Fruit fly (Drosophila melanogaster) whole organism, prepupa: ENCODE data around the gene ppk8.

Source experiments
- Blimp-1 ChIP-seq: fragments of 200-800 bp; sonication (Bioruptor generic); optimal IDR thresholded peaks from 3 replicates; lab custom pipeline; 2017; ENCODE audit warnings: missing biosample characterization, missing genetic modification characterization, mild to moderate bottlenecking, moderate library complexity, missing genetic modification reagents
- CG10631 ChIP-seq: fragments of 200-800 bp; sonication (Bioruptor generic); optimal IDR thresholded peaks from 2 replicates; lab custom pipeline; 2016; ENCODE audit warnings: missing biosample characterization, missing genetic modification characterization
- CG10669 ChIP-seq: fragments of 200-800 bp; sonication (Bioruptor generic); optimal IDR thresholded peaks from 3 replicates; lab custom pipeline; 2018; ENCODE audit warnings: missing biosample characterization, mild to moderate bottlenecking, missing genetic modification characterization, moderate library complexity
- CG11294 ChIP-seq: fragments of 200-800 bp; sonication (Bioruptor generic); IDR thresholded peaks from 2 replicates; pipeline ENCODE4 v1.3.6; 2022; ENCODE audit warnings: missing biosample characterization, missing genetic modification characterization
- CG11762 ChIP-seq: fragments of 200-800 bp; sonication (Bioruptor generic); optimal IDR thresholded peaks from 3 replicates; lab custom pipeline; 2016; ENCODE audit warnings: missing biosample characterization, missing genetic modification characterization; ENCODE audit not compliant: insufficient read depth
- CG15336 ChIP-seq: fragments of 200-800 bp; sonication (Bioruptor generic); IDR thresholded peaks from 2 replicates; pipeline ENCODE4 v1.3.6; 2022; ENCODE audit warnings: missing biosample characterization, missing genetic modification characterization
- CG1621 ChIP-seq: fragments of 200-800 bp; sonication (Bioruptor generic); optimal IDR thresholded peaks from 3 replicates; lab custom pipeline; 2018; ENCODE audit warnings: missing biosample characterization, mild to moderate bottlenecking, missing genetic modification characterization
- CG16779 ChIP-seq: fragments of 200-800 bp; sonication (Bioruptor generic); optimal IDR thresholded peaks from 3 replicates; lab custom pipeline; 2017; ENCODE audit warnings: missing biosample characterization, mild to moderate bottlenecking, missing genetic modification characterization
- CG3032 ChIP-seq: fragments of 200-800 bp; optimal IDR thresholded peaks from 2 replicates; lab custom pipeline; 2019; ENCODE audit warnings: missing biosample characterization, mild to moderate bottlenecking, missing genetic modification characterization, moderate library complexity
- CG31627 ChIP-seq: fragments of 200-800 bp; sonication (Bioruptor generic); optimal IDR thresholded peaks from 3 replicates; lab custom pipeline; 2016; ENCODE audit warnings: missing biosample characterization, missing genetic modification characterization
- CG32006 ChIP-seq: fragments of 200-800 bp; sonication (Bioruptor generic); optimal IDR thresholded peaks from 3 replicates; lab custom pipeline; 2017; ENCODE audit warnings: missing biosample characterization, mild to moderate bottlenecking, missing genetic modification characterization
- CG34406 ChIP-seq: fragments of 200-800 bp; sonication (Bioruptor generic); optimal IDR thresholded peaks from 3 replicates; lab custom pipeline; 2016; ENCODE audit warnings: missing biosample characterization, missing genetic modification characterization
- CG3919 ChIP-seq: fragments of 200-800 bp; sonication (Bioruptor generic); optimal IDR thresholded peaks from 3 replicates; lab custom pipeline; 2016; ENCODE audit warnings: missing biosample characterization, missing genetic modification characterization
- CG4318 ChIP-seq: fragments of 200-800 bp; sonication (Bioruptor generic); optimal IDR thresholded peaks from 3 replicates; lab custom pipeline; 2017; ENCODE audit warnings: missing biosample characterization, mild to moderate bottlenecking, missing genetic modification characterization
- CG6163 ChIP-seq: fragments of 200-800 bp; sonication (Bioruptor generic); IDR thresholded peaks from 3 replicates; pipeline ENCODE4 v1.3.6; 2022; ENCODE audit warnings: missing biosample characterization, missing genetic modification characterization
- CG6276 ChIP-seq: fragments of 200-800 bp; sonication (Bioruptor generic); optimal IDR thresholded peaks from 2 replicates; lab custom pipeline; 2017; ENCODE audit warnings: missing biosample characterization, mild to moderate bottlenecking, missing genetic modification characterization
- CG6792 ChIP-seq: fragments of 200-800 bp; sonication (Bioruptor generic); optimal IDR thresholded peaks from 3 replicates; lab custom pipeline; 2016; ENCODE audit warnings: missing biosample characterization, missing genetic modification characterization
- CG6808 ChIP-seq: fragments of 200-800 bp; sonication (Bioruptor generic); optimal IDR thresholded peaks from 3 replicates; lab custom pipeline; 2017; ENCODE audit warnings: missing biosample characterization, missing genetic modification characterization, mild to moderate bottlenecking, moderate library complexity, missing genetic modification reagents
- CG6854 ChIP-seq: fragments of 200-800 bp; sonication (Bioruptor generic); optimal IDR thresholded peaks from 2 replicates; lab custom pipeline; 2017; ENCODE audit warnings: missing biosample characterization, mild to moderate bottlenecking, missing genetic modification characterization
- CG7368 ChIP-seq: fragments of 200-800 bp; sonication (Bioruptor generic); optimal IDR thresholded peaks from 3 replicates; lab custom pipeline; 2016; ENCODE audit warnings: missing biosample characterization, missing genetic modification characterization
- CG8119 ChIP-seq: fragments of 200-800 bp; sonication (Bioruptor generic); IDR thresholded peaks from 3 replicates; pipeline ENCODE4 v1.3.6; 2022; ENCODE audit warnings: missing biosample characterization, missing genetic modification characterization
- CG8319 ChIP-seq: fragments of 200-800 bp; sonication (Bioruptor generic); optimal IDR thresholded peaks from 3 replicates; lab custom pipeline; 2016; ENCODE audit warnings: missing biosample characterization, missing genetic modification characterization
- CG8632 ChIP-seq: fragments of 200-800 bp; sonication (Bioruptor generic); optimal IDR thresholded peaks from 3 replicates; lab custom pipeline; 2016; ENCODE audit warnings: missing biosample characterization, missing genetic modification characterization
- Eip75B ChIP-seq: fragments of 200-800 bp; sonication (Bioruptor generic); optimal IDR thresholded peaks from 3 replicates; lab custom pipeline; 2016; ENCODE audit warnings: missing biosample characterization, missing genetic modification characterization
- Eip78C ChIP-seq: fragments of 200-800 bp; sonication (Bioruptor generic); peaks from one replicate; lab custom pipeline; 2016; ENCODE audit warnings: missing biosample characterization, missing genetic modification characterization
- Eip93F ChIP-seq: fragments of 200-800 bp; sonication (Bioruptor generic); optimal IDR thresholded peaks from 2 replicates; lab custom pipeline; 2016; ENCODE audit warnings: missing biosample characterization, mild to moderate bottlenecking, missing genetic modification characterization
- Ets21C ChIP-seq: fragments of 200-800 bp; sonication (Bioruptor generic); optimal IDR thresholded peaks from 3 replicates; lab custom pipeline; 2016; ENCODE audit warnings: missing biosample characterization, missing genetic modification characterization
- Ets96B ChIP-seq: fragments of 200-800 bp; optimal IDR thresholded peaks from 2 replicates; lab custom pipeline; 2019; ENCODE audit warnings: missing biosample characterization, mild to moderate bottlenecking, missing genetic modification characterization, moderate library complexity
- Gug ChIP-seq: fragments of 200-800 bp; sonication (Bioruptor generic); IDR thresholded peaks from 2 replicates; pipeline ENCODE4 v1.3.6; 2022; ENCODE audit warnings: missing biosample characterization, missing genetic modification characterization
- Hr38 ChIP-seq: sonication (Bioruptor generic); optimal IDR thresholded peaks from 2 replicates; lab custom pipeline; 2016; ENCODE audit warnings: missing biosample characterization, missing genetic modification characterization
- Hr39 ChIP-seq: fragments of 200-800 bp; sonication (Bioruptor generic); optimal IDR thresholded peaks from 2 replicates; lab custom pipeline; 2016; ENCODE audit warnings: missing biosample characterization, missing genetic modification characterization
- Hr4 ChIP-seq: fragments of 200-800 bp; sonication (Bioruptor generic); optimal IDR thresholded peaks from 3 replicates; lab custom pipeline; 2016; ENCODE audit warnings: missing biosample characterization, missing genetic modification characterization
- Lpt ChIP-seq: fragments of 200-800 bp; sonication (Bioruptor generic); optimal IDR thresholded peaks from 3 replicates; lab custom pipeline; 2016; ENCODE audit warnings: missing biosample characterization, missing genetic modification characterization
- Met ChIP-seq: fragments of 200-800 bp; sonication (Bioruptor generic); optimal IDR thresholded peaks from 3 replicates; lab custom pipeline; 2016; ENCODE audit warnings: missing biosample characterization, missing genetic modification characterization
- OdsH ChIP-seq: fragments of 200-800 bp; sonication (Bioruptor generic); optimal IDR thresholded peaks from 3 replicates; lab custom pipeline; 2016; ENCODE audit warnings: missing biosample characterization, missing genetic modification characterization
- Sox14 ChIP-seq: fragments of 200-800 bp; sonication (Bioruptor generic); optimal IDR thresholded peaks from 3 replicates; lab custom pipeline; 2016; ENCODE audit warnings: missing biosample characterization, missing genetic modification characterization
- Sox15 ChIP-seq: fragments of 200-800 bp; sonication (Bioruptor generic); optimal IDR thresholded peaks from 3 replicates; lab custom pipeline; 2016; ENCODE audit warnings: missing biosample characterization, missing genetic modification characterization
- achi ChIP-seq: fragments of 200-800 bp; sonication (Bioruptor generic); optimal IDR thresholded peaks from 3 replicates; lab custom pipeline; 2016; ENCODE audit warnings: missing biosample characterization, missing genetic modification characterization
- cyc ChIP-seq: fragments of 200-800 bp; sonication (Bioruptor generic); optimal IDR thresholded peaks from 3 replicates; lab custom pipeline; 2016; ENCODE audit warnings: missing biosample characterization, missing genetic modification characterization
- dac ChIP-seq: fragments of 200-800 bp; sonication (Bioruptor generic); optimal IDR thresholded peaks from 2 replicates; lab custom pipeline; 2017; ENCODE audit warnings: missing biosample characterization, mild to moderate bottlenecking, missing genetic modification characterization
- dsx ChIP-seq: fragments of 200-800 bp; optimal IDR thresholded peaks from 3 replicates; lab custom pipeline; 2019; ENCODE audit warnings: missing biosample characterization, mild to moderate bottlenecking, missing genetic modification characterization, moderate library complexity; ENCODE audit not compliant: poor library complexity, severe bottlenecking
- eg ChIP-seq: fragments of 200-800 bp; sonication (Bioruptor generic); IDR thresholded peaks from 3 replicates; pipeline ENCODE4 v1.3.6; 2022; ENCODE audit warnings: missing biosample characterization, missing genetic modification characterization
- esn ChIP-seq: fragments of 200-800 bp; sonication (Bioruptor generic); optimal IDR thresholded peaks from 2 replicates; lab custom pipeline; 2016; ENCODE audit warnings: missing biosample characterization, mild to moderate bottlenecking, missing genetic modification characterization, moderate library complexity
- fd85E ChIP-seq: fragments of 200-800 bp; sonication (Bioruptor generic); optimal IDR thresholded peaks from 3 replicates; lab custom pipeline; 2016; ENCODE audit warnings: missing biosample characterization, missing genetic modification characterization
- fkh ChIP-seq: fragments of 200-800 bp; sonication (Bioruptor generic); optimal IDR thresholded peaks from 3 replicates; lab custom pipeline; 2017; ENCODE audit warnings: missing biosample characterization, mild to moderate bottlenecking, missing genetic modification characterization, moderate library complexity
- lz ChIP-seq: fragments of 200-800 bp; sonication (Bioruptor generic); optimal IDR thresholded peaks from 3 replicates; lab custom pipeline; 2016; ENCODE audit warnings: missing biosample characterization, missing genetic modification characterization
- net ChIP-seq: fragments of 200-800 bp; sonication (Bioruptor generic); optimal IDR thresholded peaks from 3 replicates; lab custom pipeline; 2016; ENCODE audit warnings: missing biosample characterization, missing genetic modification characterization
- pdm3 ChIP-seq: fragments of 200-800 bp; sonication (Bioruptor generic); optimal IDR thresholded peaks from 3 replicates; lab custom pipeline; 2016; ENCODE audit warnings: missing biosample characterization, missing genetic modification characterization
- salr ChIP-seq, 2 experiments: fragments of 200-800 bp; sonication (Bioruptor generic); optimal IDR thresholded peaks; 3 replicates each; lab custom pipeline; 2016 to 2018; ENCODE audit warnings: missing biosample characterization in 2 of 2, missing genetic modification characterization in 2 of 2, mild to moderate bottlenecking in 1 of 2
- spab ChIP-seq: fragments of 200-800 bp; sonication (Bioruptor generic); optimal IDR thresholded peaks from 2 replicates; lab custom pipeline; 2017; ENCODE audit warnings: missing biosample characterization, mild to moderate bottlenecking, missing genetic modification characterization, missing genetic modification reagents
- ss ChIP-seq, 2 experiments: fragments of 200-800 bp; sonication (Bioruptor generic); optimal IDR thresholded peaks; 2 replicates in 1 of 2; 3 replicates in 1 of 2; lab custom pipeline; 2017 to 2018; ENCODE audit warnings: mild to moderate bottlenecking in 2 of 2, missing biosample characterization in 2 of 2, missing genetic modification characterization in 2 of 2, moderate library complexity in 1 of 2
- svp ChIP-seq: fragments of 200-800 bp; sonication (Bioruptor generic); peaks from one replicate; lab custom pipeline; 2016; ENCODE audit warnings: missing biosample characterization, missing genetic modification characterization
- topi ChIP-seq: fragments of 200-800 bp; sonication (Bioruptor generic); optimal IDR thresholded peaks from 3 replicates; lab custom pipeline; 2016; ENCODE audit warnings: missing biosample characterization, missing genetic modification characterization
- vri ChIP-seq: fragments of 200-800 bp; sonication (Bioruptor generic); optimal IDR thresholded peaks from 3 replicates; lab custom pipeline; 2016; ENCODE audit warnings: missing biosample characterization, mild to moderate bottlenecking, missing genetic modification characterization

ppk8 gene

dm6 chrX:3594245-3594644 lies 36.6 kb downstream of the ppk8 start:
- TF ChIP-seq Ets21C (GFP tag; lab: Kevin White, UChicago) (no peak), CG10669 (GFP tag; lab: Kevin White, UChicago) (peak; percentile 13), CG11294 (no peak), Eip93F (GFP tag; lab: Kevin White, UChicago) (no peak), Ets96B (tag; lab: Kevin White, UChicago) (peak; percentile 20), CG6792 (GFP tag; lab: Kevin White, UChicago) (no peak), ss (GFP tag; optimal IDR thresholded peaks at IDR 0.05; lab: Kevin White, UChicago) (no peak), Hr38 (GFP tag; lab: Kevin White, UChicago) (no peak), CG6163 (GFP tag; lab: Robert Waterston, UW) (no peak), CG32006 (GFP tag; lab: Kevin White, UChicago) (peak; percentile 4), fd85E (GFP tag; lab: Kevin White, UChicago) (no peak), CG8319 (no peak), Hr4 (GFP tag; lab: Kevin White, UChicago) (peak; percentile 55), Eip78C (GFP tag; lab: Kevin White, UChicago) (peak; percentile 59), CG8632 (GFP tag; lab: Kevin White, UChicago) (no peak), dsx (no peak), CG16779 (tag; lab: Kevin White, UChicago) (no peak), net (GFP tag; lab: Kevin White, UChicago) (no peak), Sox15 (GFP tag; lab: Kevin White, UChicago) (no peak), CG6808 (GFP tag; lab: Kevin White, UChicago) (no peak), cyc (GFP tag; lab: Kevin White, UChicago) (no peak), lz (GFP tag; lab: Kevin White, UChicago) (no peak), fkh (GFP tag; lab: Kevin White, UChicago) (no peak), Hr39 (GFP tag; lab: Kevin White, UChicago) (no peak), vri (GFP tag; lab: Kevin White, UChicago) (no peak), CG7368 (GFP tag; lab: Kevin White, UChicago) (no peak), achi (GFP tag; lab: Kevin White, UChicago) (no peak), CG6854 (no peak), Blimp-1 (GFP tag; lab: Kevin White, UChicago) (no peak), salr (GFP tag; optimal IDR thresholded peaks at IDR 0.05; lab: Kevin White, UChicago) (no peak), CG31627 (no peak), dac (GFP tag; lab: Kevin White, UChicago) (no peak), CG15336 (GFP tag; lab: Robert Waterston, UW) (no peak), Lpt (GFP tag; lab: Kevin White, UChicago) (no peak), pdm3 (GFP tag; lab: Kevin White, UChicago) (no peak), CG3919 (GFP tag; lab: Kevin White, UChicago) (peak; percentile 12), CG6276 (GFP tag; lab: Kevin White, UChicago) (peak; percentile 9), Met (GFP tag; lab: Kevin White, UChicago) (no peak), svp (GFP tag; lab: Kevin White, UChicago) (no peak), OdsH (GFP tag; lab: Kevin White, UChicago) (no peak), Sox14 (GFP tag; lab: Kevin White, UChicago) (no peak), Eip75B (GFP tag; lab: Kevin White, UChicago) (no peak), eg (GFP tag; lab: Robert Waterston, UW) (no peak), CG4318 (GFP tag; lab: Kevin White, UChicago) (no peak), CG1621 (no peak), topi (no peak), CG10631 (GFP tag; lab: Kevin White, UChicago) (no peak), CG3032 (tag; lab: Kevin White, UChicago) (no peak), spab (GFP tag; lab: Kevin White, UChicago) (no peak), CG8119 (GFP tag; lab: Robert Waterston, UW) (no peak), CG34406 (GFP tag; lab: Kevin White, UChicago) (no peak), Gug (GFP tag; lab: Robert Waterston, UW) (no peak), CG11762 (GFP tag; lab: Kevin White, UChicago) (no peak), esn (no peak)
